Worm (Caenorhabditis elegans): ENCODE results near the gene ncr-2.

Gene ncr-2

ce11 chrIII:8258045-8258444 is at the start of gene ncr-2:
ncr-2 (plus strand) TSS chrIII:8258345.
- no peak for TF ChIP-seq nhr-129 (tag; optimal IDR thresholded peaks at IDR 0.05)
- no peak for TF ChIP-seq unc-62 (GFP tag; optimal IDR thresholded peaks at IDR 0.05)
- no peak for TF ChIP-seq nhr-21 (tag; optimal IDR thresholded peaks at IDR 0.05)
- no peak for TF ChIP-seq snpc-4 (tag; optimal IDR thresholded peaks at IDR 0.05)
- TF ChIP-seq sma-3 (GFP tag; optimal IDR thresholded peaks at IDR 0.05): no peak
- TF ChIP-seq lin-39 (tag; optimal IDR thresholded peaks at IDR 0.05): no peak
- TF ChIP-seq nhr-77 (tag; optimal IDR thresholded peaks at IDR 0.05): no peak
- no peak for TF ChIP-seq nhr-10 (tag; optimal IDR thresholded peaks at IDR 0.05)
- TF ChIP-seq elt-3 (tag; optimal IDR thresholded peaks at IDR 0.05): no peak
- no peak for TF ChIP-seq sem-4 (tag; optimal IDR thresholded peaks at IDR 0.05)
- TF ChIP-seq mab-5 (tag; optimal IDR thresholded peaks at IDR 0.05): no peak
- TF ChIP-seq unc-55 (GFP tag; optimal IDR thresholded peaks at IDR 0.05): no peak
- TF ChIP-seq egl-27 (tag; optimal IDR thresholded peaks at IDR 0.05): no peak
- TF ChIP-seq nhr-6 (tag; optimal IDR thresholded peaks at IDR 0.05): no peak

- TF ChIP-seq zag-1 (tag; optimal IDR thresholded peaks at IDR 0.05) (no peak), unc-62 (GFP tag; optimal IDR thresholded peaks at IDR 0.05) (no peak), fos-1 (tag; optimal IDR thresholded peaks at IDR 0.05) (no peak), nhr-25 (tag; optimal IDR thresholded peaks at IDR 0.05) (no peak), F13H6.1 (tag; optimal IDR thresholded peaks at IDR 0.05) (no peak), lin-13 (GFP tag; optimal IDR thresholded peaks at IDR 0.05) (no peak), egl-27 (tag; optimal IDR thresholded peaks at IDR 0.05) (no peak), crh-2 (tag; optimal IDR thresholded peaks at IDR 0.05) (no peak), R02D3.7 (tag; optimal IDR thresholded peaks at IDR 0.05) (no peak), nhr-10 (tag; optimal IDR thresholded peaks at IDR 0.05) (no peak), lsy-2 (tag; optimal IDR thresholded peaks at IDR 0.05) (no peak), nhr-77 (tag; optimal IDR thresholded peaks at IDR 0.05) (no peak), ama-1 (optimal IDR thresholded peaks at IDR 0.05) (no peak), mdl-1 (tag; optimal IDR thresholded peaks at IDR 0.05) (no peak), nhr-129 (tag; optimal IDR thresholded peaks at IDR 0.05) (no peak), unc-39 (tag; optimal IDR thresholded peaks at IDR 0.05) (no peak), skn-1 (tag; optimal IDR thresholded peaks at IDR 0.05) (no peak)
Measured at ce11 chrIII:8209775-8210174, 48.4 kb upstream of the ncr-2 start, which contains the start of gene C30A5.10. C30A5.10 (minus strand) TSS chrIII:8209875.

- TF ChIP-seq ceh-16 (tag; optimal IDR thresholded peaks at IDR 0.05) (no peak), lsy-2 (tag; optimal IDR thresholded peaks at IDR 0.05) (peak in 1 of 2 experiments; percentile 54), elt-1 (tag; optimal IDR thresholded peaks at IDR 0.05) (no peak), R02D3.7 (tag; optimal IDR thresholded peaks at IDR 0.05) (no peak), ZK546.5 (tag; optimal IDR thresholded peaks at IDR 0.05) (no peak), C34F6.9 (tag; optimal IDR thresholded peaks at IDR 0.05) (peak; percentile 17), aly-2 (tag; optimal IDR thresholded peaks at IDR 0.05) (no peak), unc-55 (GFP tag; optimal IDR thresholded peaks at IDR 0.05) (peak; percentile 49), fos-1 (tag; optimal IDR thresholded peaks at IDR 0.05) (no peak), mab-5 (tag; optimal IDR thresholded peaks at IDR 0.05) (no peak), nhr-237 (tag; optimal IDR thresholded peaks at IDR 0.05) (no peak), ceh-82 (tag; optimal IDR thresholded peaks at IDR 0.05) (no peak), snpc-4 (tag; optimal IDR thresholded peaks at IDR 0.05) (no peak), nhr-6 (tag; optimal IDR thresholded peaks at IDR 0.05) (no peak), nhr-11 (tag; optimal IDR thresholded peaks at IDR 0.05) (no peak), ztf-1 (GFP tag; conservative IDR thresholded peaks at IDR 0.05) (no peak), nhr-129 (tag; optimal IDR thresholded peaks at IDR 0.05) (peak; percentile 14), alr-1 (tag; optimal IDR thresholded peaks at IDR 0.05) (no peak), lin-39 (tag; optimal IDR thresholded peaks at IDR 0.05) (no peak), unc-39 (tag; optimal IDR thresholded peaks at IDR 0.05) (no peak), F13H6.1 (tag; optimal IDR thresholded peaks at IDR 0.05) (no peak), lin-11 (tag; optimal IDR thresholded peaks at IDR 0.05) (no peak), lin-13 (GFP tag; optimal IDR thresholded peaks at IDR 0.05) (no peak), nhr-25 (tag; optimal IDR thresholded peaks at IDR 0.05) (no peak), gmeb-1 (tag; optimal IDR thresholded peaks at IDR 0.05) (no peak), unc-62 (GFP tag; optimal IDR thresholded peaks at IDR 0.05) (no peak), nhr-12 (tag; optimal IDR thresholded peaks at IDR 0.05) (no peak), nhr-10 (tag; optimal IDR thresholded peaks at IDR 0.05) (no peak), peb-1 (tag; optimal IDR thresholded peaks at IDR 0.05) (no peak), ama-1 (optimal IDR thresholded peaks at IDR 0.05) (no peak)
Measured at ce11 chrIII:8211562-8211961, 46.6 kb upstream of the ncr-2 start.

Data from whole organism, L2 larva.